Worm (Caenorhabditis elegans): ENCODE results near the gene rad-50.

DNA sequence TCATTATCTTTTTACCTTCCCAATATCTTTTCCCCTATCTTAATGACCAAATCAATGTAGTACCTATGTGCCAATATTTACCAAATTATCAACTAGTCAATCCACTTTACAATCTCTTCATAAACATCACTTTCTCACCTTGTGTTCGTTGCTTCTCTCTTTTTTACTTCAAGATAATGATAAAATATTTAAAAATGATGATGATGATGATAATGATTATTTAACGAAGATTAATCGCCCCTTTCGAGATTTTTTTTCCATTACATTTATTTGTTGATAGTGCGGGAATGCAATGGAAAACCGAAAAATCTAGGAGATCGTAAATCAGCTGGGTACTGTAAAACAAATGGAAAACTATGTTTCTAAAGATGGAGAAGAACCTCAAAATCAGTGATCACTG lies 48.6 kb downstream of the rad-50 start:
- TF ChIP-seq nhr-12 (tag; optimal IDR thresholded peaks at IDR 0.05) (no peak), nhr-237 (tag; optimal IDR thresholded peaks at IDR 0.05) (no peak), unc-62 (GFP tag; optimal IDR thresholded peaks at IDR 0.05) (no peak), hlh-1 (tag; optimal IDR thresholded peaks at IDR 0.05) (no peak), lin-32 (GFP tag; optimal IDR thresholded peaks at IDR 0.05) (no peak)
